Fruit fly (Drosophila melanogaster) Kc167 (cell line): Measurements from ENCODE around the gene abd-A.

Source experiments
- Sin3A ChIP-seq: fragments of >200 bp; optimal IDR thresholded peaks from 2 replicates; lab custom pipeline; 2018; ENCODE audit warnings: missing external identifiers
- h ChIP-seq: fragments of >200 bp; optimal IDR thresholded peaks from 3 replicates; lab custom pipeline; 2018; ENCODE audit warnings: missing external identifiers
- insv ChIP-seq: fragments of >200 bp; optimal IDR thresholded peaks from 3 replicates; lab custom pipeline; 2018; ENCODE audit warnings: missing external identifiers
- psq ChIP-seq: fragments of >200 bp; optimal IDR thresholded peaks from 2 replicates; lab custom pipeline; 2017; ENCODE audit warnings: missing external identifiers

DNA sequence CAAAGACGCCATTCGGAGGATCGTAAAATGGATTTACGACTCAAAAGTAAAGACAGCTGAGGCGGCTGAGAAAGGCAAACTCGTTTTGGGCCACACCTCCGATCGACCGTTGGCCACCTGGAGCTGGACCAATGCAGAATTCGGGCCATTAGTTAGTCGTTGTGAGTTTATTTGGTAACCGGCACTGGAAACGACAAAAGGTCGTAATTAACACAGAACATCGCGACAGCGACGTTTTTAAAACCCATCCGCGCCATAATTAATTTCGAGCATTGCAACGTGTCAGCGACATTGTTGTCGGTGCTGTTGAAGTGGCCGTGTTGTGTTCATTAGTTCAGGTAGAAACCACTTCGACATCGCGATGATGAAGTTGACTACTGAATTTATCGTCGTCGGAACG lies 32.0 kb downstream of the abd-A start:
- TF ChIP-seq psq (lab: Kevin White, UChicago) (no peak), Sin3A (lab: Kevin White, UChicago) (no peak), h (lab: Kevin White, UChicago) (no peak), insv (lab: Kevin White, UChicago) (no peak)
